Fruit fly (Drosophila melanogaster): Measurements from ENCODE around the gene CG32856.

CG32856 gene

dm6 chr3R:15965169-15965568 lies at the start of gene CG32856, which contains the start of gene Rbf2 (continued):
- TF ChIP-seq Six4 (GFP tag; optimal IDR thresholded peaks at IDR 0.05) (peak; percentile 48), Bteb2 (GFP tag; optimal IDR thresholded peaks at IDR 0.05) (peak; percentile 88), E2f2 (GFP tag; IDR thresholded peaks at IDR 0.05) (peak; percentile 91), CG7928 (GFP tag; optimal IDR thresholded peaks at IDR 0.05) (no peak), CG12155 (GFP tag; optimal IDR thresholded peaks at IDR 0.05) (peak; percentile 88), cwo (GFP tag; optimal IDR thresholded peaks at IDR 0.05) (no peak), NC2β (GFP tag; optimal IDR thresholded peaks at IDR 0.05) (peak; percentile 8), wek (GFP tag; optimal IDR thresholded peaks at IDR 0.05) (peak; percentile 69), Kr (GFP tag; optimal IDR thresholded peaks at IDR 0.05) (peak; percentile 27), unpg (GFP tag; optimal IDR thresholded peaks at IDR 0.05) (peak; percentile 93), Elba2 (GFP tag; optimal IDR thresholded peaks at IDR 0.05) (peak; percentile 61), Atf3 (GFP tag; optimal IDR thresholded peaks at IDR 0.05) (peak; percentile 61), ranshi (GFP tag; IDR thresholded peaks at IDR 0.05) (peak; percentile 69), CG15696 (tag; optimal IDR thresholded peaks at IDR 0.05) (no peak), Sry-β (GFP tag; optimal IDR thresholded peaks at IDR 0.05) (no peak), vvl (GFP tag; IDR thresholded peaks at IDR 0.05) (peak; percentile 87), tio (GFP tag; optimal IDR thresholded peaks at IDR 0.05) (no peak), Lpt (GFP tag; optimal IDR thresholded peaks at IDR 0.05) (no peak), D19A (tag; optimal IDR thresholded peaks at IDR 0.05) (no peak), az2 (GFP tag; optimal IDR thresholded peaks at IDR 0.05) (peak; percentile 85), CG30020 (tag; optimal IDR thresholded peaks at IDR 0.05) (peak; percentile 82), ATbp (GFP tag; optimal IDR thresholded peaks at IDR 0.05) (peak; percentile 52), CG30431 (GFP tag; optimal IDR thresholded peaks at IDR 0.05) (no peak), dmrt11E (tag; optimal IDR thresholded peaks at IDR 0.05) (peak; percentile 80), zfh2 (GFP tag; optimal IDR thresholded peaks at IDR 0.05) (peak; percentile 87), Dip2 (GFP tag; IDR thresholded peaks at IDR 0.05) (no peak), da (GFP tag; optimal IDR thresholded peaks at IDR 0.05) (peak; percentile 42), CG10462 (GFP tag; optimal IDR thresholded peaks at IDR 0.05) (peak; percentile 61), eve (GFP tag; optimal IDR thresholded peaks at IDR 0.05) (no peak), CG17359 (tag; optimal IDR thresholded peaks at IDR 0.05) (no peak), CG3838 (GFP tag; optimal IDR thresholded peaks at IDR 0.05) (peak; percentile 63), sc (optimal IDR thresholded peaks at IDR 0.05) (no peak), sc (GFP tag; optimal IDR thresholded peaks at IDR 0.05) (no peak), dati (GFP tag; IDR thresholded peaks at IDR 0.05) (no peak), HLH4C (GFP tag; IDR thresholded peaks at IDR 0.05; ENCODE audit: partially characterized antibody) (peak; percentile 92), caup (GFP tag; optimal IDR thresholded peaks at IDR 0.05; ENCODE audit: severe bottlenecking) (no peak), H2.0 (GFP tag; IDR thresholded peaks at IDR 0.05) (peak; percentile 86), GATAe (GFP tag; conservative IDR thresholded peaks at IDR 0.05) (no peak), CG11695 (GFP tag; IDR thresholded peaks at IDR 0.05) (no peak), CG16779 (GFP tag; IDR thresholded peaks at IDR 0.05) (no peak), Sox102F (GFP tag; optimal IDR thresholded peaks at IDR 0.05) (peak; percentile 90), CG5953 (GFP tag; IDR thresholded peaks at IDR 0.05) (peak; percentile 14; the same call in 1 of the 2 replicates), org-1 (GFP tag; optimal IDR thresholded peaks at IDR 0.05) (peak; percentile 57), CG31224 (GFP tag; IDR thresholded peaks at IDR 0.05) (no peak), zfh1 (GFP tag; IDR thresholded peaks at IDR 0.05) (no peak), CG2129 (GFP tag; IDR thresholded peaks at IDR 0.05; ENCODE audit: partially characterized antibody) (peak; percentile 41), CG2116 (GFP tag; optimal IDR thresholded peaks at IDR 0.05) (peak; percentile 99), CG6854 (GFP tag; optimal IDR thresholded peaks at IDR 0.05) (no peak), gem (tag; optimal IDR thresholded peaks at IDR 0.05) (peak; percentile 95), nerfin-1 (tag; optimal IDR thresholded peaks at IDR 0.05) (peak; percentile 75), fd64A (GFP tag; optimal IDR thresholded peaks at IDR 0.05) (no peak), B-H1 (GFP tag; IDR thresholded peaks at IDR 0.05) (no peak)

All from whole organism, embryonic.